Fruit fly (Drosophila melanogaster): ENCODE data around the gene amd.

The amd gene

DNA sequence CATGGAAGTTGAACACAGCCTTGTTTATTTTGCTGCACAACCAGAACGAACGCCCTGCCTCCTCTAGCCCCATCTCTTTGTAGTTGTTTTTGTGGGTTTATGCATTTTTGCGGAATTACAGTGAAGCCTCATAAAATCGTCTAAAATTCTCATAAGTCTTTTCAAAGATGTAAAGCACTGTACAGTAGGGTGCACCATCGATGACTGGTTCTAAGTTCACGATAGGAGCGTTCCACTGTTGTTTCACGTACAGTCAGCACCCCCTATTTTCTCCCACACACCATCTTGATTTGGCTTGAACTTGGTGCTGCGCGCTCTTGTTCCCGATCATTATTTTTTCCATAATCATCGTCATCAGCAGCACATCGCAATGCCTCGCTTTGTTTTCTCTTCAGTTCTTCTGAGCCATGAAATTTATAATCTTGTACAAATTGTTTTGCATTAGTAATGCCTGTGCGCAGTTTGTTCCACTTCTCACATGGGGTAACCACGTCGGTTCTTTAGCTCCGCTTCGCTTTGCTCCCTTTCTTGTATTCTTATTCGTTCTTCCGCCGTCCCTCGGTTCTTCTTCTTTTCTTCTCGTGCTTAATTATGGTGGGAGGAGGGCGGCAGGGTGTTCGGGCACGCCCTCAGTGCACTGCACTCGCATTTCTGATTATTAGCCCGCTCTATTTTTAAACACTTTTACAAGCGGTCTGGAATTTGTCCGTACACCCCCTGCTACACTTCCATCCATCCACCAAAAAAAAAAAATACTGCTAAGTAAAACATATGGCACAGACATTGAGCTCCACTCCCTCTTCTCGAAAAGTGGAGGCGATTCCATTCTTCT, 53.4 kb downstream of the amd start (continued):
- TF ChIP-seq CG14441 (GFP tag; IDR thresholded peaks at IDR 0.05) = no peak
- TF ChIP-seq ac (GFP tag; optimal IDR thresholded peaks at IDR 0.05) = no peak
- TF ChIP-seq HLH3B (GFP tag; IDR thresholded peaks at IDR 0.05) = no peak
- no peak for TF ChIP-seq Usf (GFP tag; optimal IDR thresholded peaks at IDR 0.05)
- peak; percentile 23 for TF ChIP-seq sqz (GFP tag; optimal IDR thresholded peaks at IDR 0.05)
- TF ChIP-seq fd64A (GFP tag; optimal IDR thresholded peaks at IDR 0.05) = no peak
- no peak for TF ChIP-seq Mad (GFP tag; optimal IDR thresholded peaks at IDR 0.05)
- no peak for TF ChIP-seq PHDP (tag; optimal IDR thresholded peaks at IDR 0.05)
- TF ChIP-seq Sox100B (GFP tag; optimal IDR thresholded peaks at IDR 0.05) = no peak
- TF ChIP-seq CG30020 (tag; optimal IDR thresholded peaks at IDR 0.05) = no peak
- 0 out of 3 replicates have a peak, but pooled peaks have one; percentile 18 for TF ChIP-seq ci (GFP tag; IDR thresholded peaks at IDR 0.05)
- TF ChIP-seq CG10267 (tag; optimal IDR thresholded peaks at IDR 0.05) = no peak
- TF ChIP-seq tin (GFP tag; optimal IDR thresholded peaks at IDR 0.05) = no peak
- TF ChIP-seq danr (GFP tag; IDR thresholded peaks at IDR 0.05) = no peak
- TF ChIP-seq CG30403 (GFP tag; optimal IDR thresholded peaks at IDR 0.05) = peak; percentile 7
- peak; percentile 1 for TF ChIP-seq nerfin-1 (tag; optimal IDR thresholded peaks at IDR 0.05)
- no peak for TF ChIP-seq CG14710 (tag; optimal IDR thresholded peaks at IDR 0.05)
- peak; percentile 14; the same call in 1 of the 3 replicates for TF ChIP-seq CG17361 (GFP tag; IDR thresholded peaks at IDR 0.05)
- no peak for TF ChIP-seq CG2116 (GFP tag; optimal IDR thresholded peaks at IDR 0.05)
- TF ChIP-seq CG3407 (GFP tag; optimal IDR thresholded peaks at IDR 0.05) = no peak
- TF ChIP-seq CG1792 (GFP tag; optimal IDR thresholded peaks at IDR 0.05) = no peak
- no peak for TF ChIP-seq tna (GFP tag; IDR thresholded peaks at IDR 0.05; ENCODE audit: partially characterized antibody)
- TF ChIP-seq Bdp1 (GFP tag; optimal IDR thresholded peaks at IDR 0.05) = no peak
- TF ChIP-seq vfl (GFP tag; optimal IDR thresholded peaks at IDR 0.05) = no peak
- TF ChIP-seq phol (tag; optimal IDR thresholded peaks at IDR 0.05) = peak; percentile 12
- TF ChIP-seq stwl (tag; optimal IDR thresholded peaks at IDR 0.05) = no peak
- no peak for TF ChIP-seq B-H1 (GFP tag; IDR thresholded peaks at IDR 0.05)
- TF ChIP-seq Gsc (GFP tag; IDR thresholded peaks at IDR 0.05) = no peak
- 0 out of 2 replicates have a peak, but pooled peaks have one; percentile 6 for TF ChIP-seq vvl (GFP tag; IDR thresholded peaks at IDR 0.05)
- peak; percentile 17 for TF ChIP-seq twi (tag; optimal IDR thresholded peaks at IDR 0.05)
- no peak for TF ChIP-seq CG10543 (GFP tag; optimal IDR thresholded peaks at IDR 0.05)
- no peak for TF ChIP-seq Aef1 (GFP tag; IDR thresholded peaks at IDR 0.05)
- no peak for TF ChIP-seq CG15011 (GFP tag; optimal IDR thresholded peaks at IDR 0.05)
- no peak for TF ChIP-seq H15 (GFP tag; IDR thresholded peaks at IDR 0.05)
- no peak for TF ChIP-seq Hr78 (GFP tag; optimal IDR thresholded peaks at IDR 0.05)
- peak; percentile 65 for TF ChIP-seq crol (GFP tag; IDR thresholded peaks at IDR 0.05)
- TF ChIP-seq CG8388 (GFP tag; optimal IDR thresholded peaks at IDR 0.05) = no peak
- no peak for TF ChIP-seq CG8359 (GFP tag; optimal IDR thresholded peaks at IDR 0.05; ENCODE audit: borderline replicate concordance)
- TF ChIP-seq CG17802 (tag; optimal IDR thresholded peaks at IDR 0.05) = no peak
- no peak for TF ChIP-seq stc (GFP tag; IDR thresholded peaks at IDR 0.05)
- TF ChIP-seq CG16863 (GFP tag; optimal IDR thresholded peaks at IDR 0.05) = no peak
- no peak for TF ChIP-seq CG2889 (GFP tag; IDR thresholded peaks at IDR 0.05)
- no peak for TF ChIP-seq gt (GFP tag; IDR thresholded peaks at IDR 0.05)
- TF ChIP-seq CG4360 (GFP tag; IDR thresholded peaks at IDR 0.05) = no peak
- TF ChIP-seq chif (GFP tag; optimal IDR thresholded peaks at IDR 0.05) = no peak
- TF ChIP-seq ash1 (GFP tag; optimal IDR thresholded peaks at IDR 0.05) = no peak
- no peak for TF ChIP-seq Xrp1 (GFP tag; IDR thresholded peaks at IDR 0.05)
- TF ChIP-seq CG7372 (GFP tag; IDR thresholded peaks at IDR 0.05) = no peak
- TF ChIP-seq Dek (tag; optimal IDR thresholded peaks at IDR 0.05) = no peak
- TF ChIP-seq CG7271 (tag; optimal IDR thresholded peaks at IDR 0.05) = no peak
